Worm (Caenorhabditis elegans) whole organism, L4 larva: ENCODE results near the gene C14A4.12.
A peak's percentile ranks its signal among the peaks of the same experiment; 100 is the strongest.

Experiments used
- F44E2.7 ChIP-seq: fragments of 200-800 bp; sonication (Bioruptor generic); IDR thresholded peaks from 2 replicates; pipeline ENCODE4 v2.1.2; 2022; ENCODE audit warnings: missing genetic modification characterization, missing compliant biosample characterization
- F49E8.2 ChIP-seq: sonication (generic microtip); optimal IDR thresholded peaks from 2 replicates; lab custom pipeline; 2016; ENCODE audit warnings: missing compliant biosample characterization, mild to moderate bottlenecking, missing genetic modification characterization, borderline replicate concordance
- Y105C5A.15 ChIP-seq: fragments of 200-800 bp; sonication (Bioruptor generic); IDR thresholded peaks from 2 replicates; pipeline ENCODE4 v1.3.6; 2022; ENCODE audit warnings: missing genetic modification characterization, missing compliant biosample characterization
- Y48G9A.11 ChIP-seq: fragments of 200-800 bp; sonication (Bioruptor generic); IDR thresholded peaks from 2 replicates; pipeline ENCODE4 v1.3.6; 2022; ENCODE audit warnings: missing genetic modification reagents, missing genetic modification characterization, missing compliant biosample characterization
- aha-1 ChIP-seq: fragments of 150-350 bp; peaks from one replicate; lab custom pipeline; 2014; ENCODE audit warnings: missing biosample characterization, missing genetic modification characterization
- ctbp-1 ChIP-seq: fragments of 200-800 bp; sonication (Bioruptor generic); IDR thresholded peaks from 2 replicates; pipeline ENCODE4 v1.3.6; 2022; ENCODE audit warnings: missing genetic modification reagents, missing genetic modification characterization, missing compliant biosample characterization
- daf-16 ChIP-seq, 3 experiments: sonication (generic microtip); optimal IDR thresholded peaks; 2 replicates each; lab custom pipeline; 2016 to 2017; ENCODE audit warnings: missing genetic modification characterization in 3 of 3, missing genetic modification reagents in 3 of 3, mild to moderate bottlenecking in 2 of 3, missing compliant biosample characterization in 2 of 3, missing biosample characterization in 1 of 3, moderate library complexity in 1 of 3
- dmd-6 ChIP-seq: fragments of 200-800 bp; sonication (Bioruptor generic); IDR thresholded peaks from 2 replicates; pipeline ENCODE4 v1.3.6; 2022; ENCODE audit warnings: missing genetic modification reagents, missing genetic modification characterization, missing compliant biosample characterization
- dpl-1 ChIP-seq: fragments of 150-350 bp; optimal IDR thresholded peaks from 2 replicates; lab custom pipeline; 2014; ENCODE audit warnings: missing biosample characterization, missing genetic modification reagents, missing genetic modification characterization
- duxl-1 ChIP-seq: sonication (generic microtip); optimal IDR thresholded peaks from 2 replicates; lab custom pipeline; 2016; ENCODE audit warnings: mild to moderate bottlenecking, missing genetic modification characterization, moderate library complexity, missing compliant biosample characterization; ENCODE audit not compliant: poor library complexity
- dve-1 ChIP-seq: sonication (generic microtip); optimal IDR thresholded peaks from 2 replicates; lab custom pipeline; 2017; ENCODE audit warnings: antibody characterized with exemption, mild to moderate bottlenecking, missing genetic modification characterization, missing compliant biosample characterization; ENCODE audit not compliant: insufficient read depth
- egl-43 ChIP-seq: fragments of 200-800 bp; sonication (Bioruptor generic); IDR thresholded peaks from 2 replicates; pipeline ENCODE4 v1.3.6; 2022; ENCODE audit warnings: missing genetic modification reagents, missing genetic modification characterization, missing compliant biosample characterization
- hif-1 ChIP-seq, 2 experiments: sonication (generic microtip); optimal IDR thresholded peaks; 2 replicates each; lab custom pipeline; 2016 to 2017; ENCODE audit warnings: missing compliant biosample characterization in 2 of 2, missing genetic modification characterization in 2 of 2, missing genetic modification reagents in 2 of 2, missing genotype in 2 of 2, mild to moderate bottlenecking in 1 of 2
- hlh-11 ChIP-seq: fragments of 200-800 bp; sonication (Bioruptor generic); optimal IDR thresholded peaks from 2 replicates; lab custom pipeline; 2018; ENCODE audit warnings: mild to moderate bottlenecking, missing genetic modification characterization, missing compliant biosample characterization
- jun-1 ChIP-seq: fragments of 150-350 bp; optimal IDR thresholded peaks from 2 replicates; lab custom pipeline; 2014; ENCODE audit warnings: missing biosample characterization, missing genetic modification reagents, missing genetic modification characterization
- lim-7 ChIP-seq: fragments of 200-800 bp; sonication (Bioruptor generic); IDR thresholded peaks from 2 replicates; pipeline ENCODE4 v1.3.6; 2022; ENCODE audit warnings: missing genetic modification characterization, missing compliant biosample characterization
- lir-3 ChIP-seq: sonication (generic microtip); optimal IDR thresholded peaks from 2 replicates; lab custom pipeline; 2016; ENCODE audit warnings: mild to moderate bottlenecking, missing genetic modification characterization, missing compliant biosample characterization
- nhr-237 ChIP-seq: sonication (generic microtip); optimal IDR thresholded peaks from 2 replicates; lab custom pipeline; 2017; ENCODE audit warnings: missing biosample characterization, missing genetic modification characterization
- nhr-25 ChIP-seq: sonication (generic microtip); optimal IDR thresholded peaks from 2 replicates; lab custom pipeline; 2017; ENCODE audit warnings: missing genetic modification characterization, mild to moderate bottlenecking, missing compliant biosample characterization, antibody characterized with exemption, moderate library complexity, borderline replicate concordance; ENCODE audit not compliant: insufficient read depth
- nhr-28 ChIP-seq: fragments of 150-350 bp; optimal IDR thresholded peaks from 2 replicates; lab custom pipeline; 2014; ENCODE audit warnings: missing biosample characterization, missing genetic modification characterization
- nhr-48 ChIP-seq: sonication (generic microtip); optimal IDR thresholded peaks from 2 replicates; lab custom pipeline; 2016; ENCODE audit warnings: mild to moderate bottlenecking, missing genetic modification characterization, missing compliant biosample characterization
- pha-4 ChIP-seq, 2 experiments: fragments of 150-350 bp in 1 of 2; fragments of 200-800 bp in 1 of 2; sonication (Bioruptor generic) in 1 of 2; IDR thresholded peaks in 1 of 2; optimal IDR thresholded peaks in 1 of 2; 2 replicates each; pipeline versions ENCODE4 v1.3.6 to Lab custom; 2014 to 2022; ENCODE audit warnings: missing genetic modification characterization in 2 of 2, missing genetic modification reagents in 2 of 2, missing biosample characterization in 1 of 2, missing compliant biosample characterization in 1 of 2
- pqm-1 ChIP-seq: sonication (generic microtip); optimal IDR thresholded peaks from 2 replicates; lab custom pipeline; 2017; ENCODE audit warnings: missing biosample characterization, missing genetic modification characterization
- rbr-2 ChIP-seq: sonication (generic microtip); optimal IDR thresholded peaks from 2 replicates; lab custom pipeline; 2016; ENCODE audit warnings: missing genotype, missing genetic modification characterization, missing compliant biosample characterization
- set-16 ChIP-seq: fragments of 200-800 bp; sonication (Bioruptor generic); IDR thresholded peaks from 2 replicates; pipeline ENCODE4 v1.3.6; 2022; ENCODE audit warnings: missing genetic modification reagents, missing genetic modification characterization, missing compliant biosample characterization
- skn-1 ChIP-seq: fragments of 150-350 bp; optimal IDR thresholded peaks from 2 replicates; lab custom pipeline; 2014; ENCODE audit warnings: missing biosample characterization, missing genetic modification characterization
- snpc-1.2 ChIP-seq: fragments of 200-800 bp; sonication (Bioruptor generic); IDR thresholded peaks from 2 replicates; pipeline ENCODE4 v1.3.6; 2022; ENCODE audit warnings: missing genetic modification reagents, missing genetic modification characterization, missing compliant biosample characterization
- unc-39 ChIP-seq: sonication (generic microtip); optimal IDR thresholded peaks from 2 replicates; lab custom pipeline; 2017; ENCODE audit warnings: missing biosample characterization, missing genetic modification characterization
- unc-62 ChIP-seq, 3 experiments: fragments of 150-350 bp in 1 of 3; sonication (generic microtip); optimal IDR thresholded peaks in 2 of 3; peaks in 1 of 3; 1 replicate in 1 of 3; 2 replicates in 2 of 3; lab custom pipeline; 2014 to 2017; ENCODE audit warnings: missing biosample characterization in 3 of 3, missing genetic modification characterization in 3 of 3, missing genetic modification reagents in 3 of 3, missing genotype in 1 of 3
- zag-1 ChIP-seq: fragments of 150-350 bp; optimal IDR thresholded peaks from 2 replicates; lab custom pipeline; 2014; ENCODE audit warnings: missing biosample characterization, missing genetic modification characterization

C14A4.12 gene

ce11 chrII:10627086-10627485 lies 14.2 kb downstream of the C14A4.12 start:
- TF ChIP-seq nhr-28 (tag; lab: Kevin White, UChicago) (peak; percentile 75), aha-1 (tag; lab: Kevin White, UChicago) (peak; percentile 35), daf-16 (GFP tag; optimal IDR thresholded peaks at IDR 0.05; lab: Kevin White, UChicago) (no peak), daf-16 (tag; optimal IDR thresholded peaks at IDR 0.05; lab: Kevin White, UChicago) (peak; percentile 53), Y105C5A.15 (GFP tag; lab: Robert Waterston, UW) (no peak), lim-7 (no peak), pqm-1 (tag; lab: Kevin White, UChicago) (peak; percentile 90), hlh-11 (peak; percentile 67), dmd-6 (GFP tag; lab: Robert Waterston, UW) (peak; percentile 64), F44E2.7 (GFP tag; lab: Robert Waterston, UW) (no peak), dve-1 (tag; lab: Kevin White, UChicago) (peak; percentile 32)
- TF ChIP-seq, all 104 proteins: peak for 7

ce11 chrII:10627963-10628362 lies 15.1 kb downstream of the C14A4.12 start, which contains the start of gene M28.8:
Gene M28.8 (plus strand): TSS chrII:10628263.
- TF ChIP-seq pha-4 (GFP tag; IDR thresholded peaks at IDR 0.05; lab: Robert Waterston, UW) (no peak), pha-4 (tag; optimal IDR thresholded peaks at IDR 0.05; lab: Kevin White, UChicago) (no peak), nhr-28 (tag; lab: Kevin White, UChicago) (no peak), egl-43 (no peak), skn-1 (tag; lab: Kevin White, UChicago) (no peak), dmd-6 (GFP tag; lab: Robert Waterston, UW) (no peak), Y48G9A.11 (GFP tag; lab: Robert Waterston, UW) (no peak), snpc-1.2 (GFP tag; lab: Robert Waterston, UW) (no peak), set-16 (no peak), dve-1 (tag; lab: Kevin White, UChicago) (no peak), duxl-1 (tag; lab: Kevin White, UChicago) (no peak), nhr-237 (no peak), nhr-48 (tag; lab: Kevin White, UChicago) (no peak), nhr-25 (tag; lab: Kevin White, UChicago) (no peak), zag-1 (tag; lab: Kevin White, UChicago) (no peak), jun-1 (tag; lab: Kevin White, UChicago) (no peak), unc-39 (tag; lab: Kevin White, UChicago) (no peak), F49E8.2 (tag; lab: Kevin White, UChicago) (no peak)

- no peak for TF ChIP-seq nhr-48 (tag; lab: Kevin White, UChicago)
- no peak for TF ChIP-seq hif-1 (tag; optimal IDR thresholded peaks at IDR 0.05; lab: Kevin White, UChicago)
- no peak for TF ChIP-seq dpl-1 (GFP tag; lab: Kevin White, UChicago)
- TF ChIP-seq ctbp-1 (GFP tag; lab: Robert Waterston, UW) = no peak
- no peak for TF ChIP-seq skn-1 (tag; lab: Kevin White, UChicago)
- peak; percentile 63 for TF ChIP-seq pqm-1 (tag; lab: Kevin White, UChicago)
- TF ChIP-seq lir-3 (tag; lab: Kevin White, UChicago) = no peak
Measured at ce11 chrII:10630944-10631343, 18.1 kb downstream of the C14A4.12 start.

ce11 chrII:10637681-10638080 lies 24.8 kb downstream of the C14A4.12 start:
- peak; percentile 80; the same call in 1 of the 2 replicates for TF ChIP-seq set-16

ce11 chrII:10639110-10639509 lies 26.3 kb downstream of the C14A4.12 start, which contains the start of gene M28.9:
Gene M28.9 (plus strand): TSS chrII:10639410.
- no peak for TF ChIP-seq rbr-2
- peak in 1 of 2 experiments; percentile 40 for TF ChIP-seq unc-62 (GFP tag; optimal IDR thresholded peaks at IDR 0.05 in 1 of 2; lab: Kevin White, UChicago)
- no peak for TF ChIP-seq unc-62 (tag; optimal IDR thresholded peaks at IDR 0.05; lab: Kevin White, UChicago)
- TF ChIP-seq, all 104 proteins: peak for 1
